Worm (Caenorhabditis elegans): ENCODE measurements around the gene ldb-1.

DNA sequence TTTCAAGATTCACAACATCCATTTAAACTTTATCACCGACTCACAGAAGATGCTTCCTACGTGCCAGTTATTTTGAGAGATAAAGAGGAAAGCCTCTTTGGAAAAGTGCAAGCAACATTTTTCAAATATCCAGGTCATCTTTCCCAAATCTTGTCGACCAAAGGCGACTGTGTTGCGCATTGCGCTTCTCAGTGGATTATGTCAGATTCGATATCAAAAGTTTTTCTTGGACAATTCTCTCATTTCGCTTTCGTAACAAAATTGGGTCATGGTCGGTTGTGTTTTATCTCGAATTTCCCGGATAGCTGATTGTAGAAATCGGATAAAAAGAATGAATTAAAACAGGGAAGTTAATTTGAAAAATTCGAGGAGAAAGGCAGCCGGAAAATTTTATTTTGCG lies 38.5 kb downstream of the ldb-1 start:
- TF ChIP-seq egl-27 (tag; optimal IDR thresholded peaks at IDR 0.05): no peak
- no peak for TF ChIP-seq tbx-2 (tag; optimal IDR thresholded peaks at IDR 0.05)
- TF ChIP-seq elt-3 (tag; optimal IDR thresholded peaks at IDR 0.05): no peak
